Fruit fly (Drosophila melanogaster): ENCODE measurements around the gene Shab.
A peak's percentile ranks its signal among the peaks of the same experiment; 100 is the strongest.

The Shab gene

dm6 chr3L:2867447-2868203, 27.2 kb upstream of the Shab start (continued):
- peak; percentile 6 for TF ChIP-seq zf30C (GFP tag; optimal IDR thresholded peaks at IDR 0.05)
- no peak for TF ChIP-seq NK7.1 (GFP tag; optimal IDR thresholded peaks at IDR 0.05)
- TF ChIP-seq wdn (GFP tag; IDR thresholded peaks at IDR 0.05): no peak
- TF ChIP-seq Hand (GFP tag; optimal IDR thresholded peaks at IDR 0.05): no peak
- TF ChIP-seq CG16813 (GFP tag; IDR thresholded peaks at IDR 0.05; ENCODE audit: partially characterized antibody): no peak
- TF ChIP-seq sc (optimal IDR thresholded peaks at IDR 0.05): no peak
- TF ChIP-seq sc (GFP tag; optimal IDR thresholded peaks at IDR 0.05): no peak
- no peak for TF ChIP-seq HLH4C (GFP tag; IDR thresholded peaks at IDR 0.05; ENCODE audit: partially characterized antibody)
- TF ChIP-seq HLH54F (GFP tag; optimal IDR thresholded peaks at IDR 0.05): no peak
- no peak for TF ChIP-seq Side (GFP tag; optimal IDR thresholded peaks at IDR 0.05)
- TF ChIP-seq Atf3 (GFP tag; optimal IDR thresholded peaks at IDR 0.05): no peak
- no peak for TF ChIP-seq ATbp (GFP tag; optimal IDR thresholded peaks at IDR 0.05)
- peak; percentile 76 for TF ChIP-seq ac (GFP tag; optimal IDR thresholded peaks at IDR 0.05)
- peak; percentile 90 for TF ChIP-seq twi (tag; optimal IDR thresholded peaks at IDR 0.05)
- no peak for TF ChIP-seq gsb (GFP tag; IDR thresholded peaks at IDR 0.05)
- no peak for TF ChIP-seq slp2 (GFP tag; optimal IDR thresholded peaks at IDR 0.05)
- TF ChIP-seq HLH3B (GFP tag; IDR thresholded peaks at IDR 0.05): no peak
- no peak for TF ChIP-seq CG17568 (GFP tag; optimal IDR thresholded peaks at IDR 0.05)
- TF ChIP-seq CG33557 (GFP tag; optimal IDR thresholded peaks at IDR 0.05): peak; percentile 27
- TF ChIP-seq ssp (GFP tag; IDR thresholded peaks at IDR 0.05): no peak
- TF ChIP-seq sna (GFP tag; IDR thresholded peaks at IDR 0.05; ENCODE audit: partially characterized antibody): no peak
- no peak for TF ChIP-seq disco-r (GFP tag; optimal IDR thresholded peaks at IDR 0.05)
- TF ChIP-seq CG17829 (tag; optimal IDR thresholded peaks at IDR 0.05): no peak
- TF ChIP-seq CG6689 (GFP tag; IDR thresholded peaks at IDR 0.05): no peak

DNA sequence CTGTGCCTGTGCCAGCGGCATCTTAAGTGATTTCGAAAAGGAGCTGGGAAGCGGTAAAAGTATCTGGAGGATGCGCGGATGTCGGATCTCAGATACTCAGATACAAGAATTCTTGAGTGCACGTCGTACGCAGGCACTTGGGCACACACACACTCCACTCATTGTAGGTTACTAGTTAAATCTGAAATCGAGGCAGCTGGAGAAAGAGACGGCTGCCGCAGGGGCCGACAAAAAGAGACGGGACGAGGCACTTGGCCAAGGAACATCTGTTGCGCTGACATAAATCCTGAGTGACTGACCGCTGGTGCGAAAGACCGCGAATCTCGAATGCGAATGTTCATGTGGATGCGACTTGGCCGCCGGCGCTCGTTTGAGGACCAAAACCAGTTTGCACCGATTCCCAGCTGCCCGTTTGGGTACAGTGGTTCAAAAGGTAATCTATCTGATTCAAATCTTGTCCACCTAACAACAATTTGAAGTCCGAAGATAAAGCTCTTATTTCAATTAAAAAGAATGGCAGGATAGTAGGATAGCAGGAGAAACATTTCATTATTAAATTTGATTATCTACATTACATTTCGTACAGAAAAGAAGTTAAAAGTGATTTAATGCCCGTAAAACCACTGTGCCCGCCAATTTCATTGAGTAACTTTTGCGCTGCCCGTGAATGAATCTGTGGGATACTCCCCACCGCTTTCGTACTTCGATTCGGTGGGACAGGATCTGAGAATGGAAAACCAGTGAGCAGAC, 25.9 kb upstream of the Shab start:
- TF ChIP-seq CG10979 (tag; optimal IDR thresholded peaks at IDR 0.05) (no peak), pros (GFP tag; optimal IDR thresholded peaks at IDR 0.05) (peak; percentile 73), z (GFP tag; IDR thresholded peaks at IDR 0.05) (peak; percentile 41; the same call in 1 of the 3 replicates), amos (GFP tag; IDR thresholded peaks at IDR 0.05; ENCODE audit: partially characterized antibody) (0 out of 2 replicates have a peak, but pooled peaks have one; percentile 5), Chrac-16 (GFP tag; optimal IDR thresholded peaks at IDR 0.05) (no peak), PHDP (tag; optimal IDR thresholded peaks at IDR 0.05) (no peak), CG2129 (GFP tag; IDR thresholded peaks at IDR 0.05; ENCODE audit: partially characterized antibody) (no peak), fd3F (GFP tag; optimal IDR thresholded peaks at IDR 0.05) (no peak), CG1832 (GFP tag; optimal IDR thresholded peaks at IDR 0.05) (peak; percentile 56), sens (GFP tag) (peak; percentile 64), nau (GFP tag; optimal IDR thresholded peaks at IDR 0.05) (no peak), CG11085 (GFP tag; IDR thresholded peaks at IDR 0.05) (no peak), vnd (GFP tag; IDR thresholded peaks at IDR 0.05; ENCODE audit: partially characterized antibody) (0 out of 3 replicates have a peak, but pooled peaks have one; percentile 27), bsh (GFP tag; optimal IDR thresholded peaks at IDR 0.05) (peak in 1 of 2 experiments; percentile 63), shn (GFP tag; optimal IDR thresholded peaks at IDR 0.05) (no peak), exex (tag; optimal IDR thresholded peaks at IDR 0.05) (no peak), zen2 (GFP tag; IDR thresholded peaks at IDR 0.05; ENCODE audit: partially characterized antibody) (no peak), twi (tag; optimal IDR thresholded peaks at IDR 0.05) (peak; percentile 93), nom (GFP tag; optimal IDR thresholded peaks at IDR 0.05) (peak; percentile 53), luna (GFP tag; optimal IDR thresholded peaks at IDR 0.05) (no peak), corto (GFP tag; optimal IDR thresholded peaks at IDR 0.05) (peak; percentile 53), CG18619 (GFP tag; optimal IDR thresholded peaks at IDR 0.05) (no peak), CG32532 (GFP tag; IDR thresholded peaks at IDR 0.05) (no peak), ac (GFP tag; optimal IDR thresholded peaks at IDR 0.05) (peak; percentile 49), lbe (GFP tag; optimal IDR thresholded peaks at IDR 0.05) (peak; percentile 83)

Measured in whole organism, embryonic.